Worm (Caenorhabditis elegans) whole organism, L4 larva: Measurements from ENCODE around the gene srz-13.

Source experiments
- ZK337.2 ChIP-seq: fragments of 200-800 bp; sonication (Bioruptor generic); IDR thresholded peaks from 2 replicates; pipeline ENCODE4 v1.3.6; 2022; ENCODE audit warnings: missing genetic modification reagents, missing genetic modification characterization, missing compliant biosample characterization
- nhr-237 ChIP-seq: sonication (generic microtip); optimal IDR thresholded peaks from 2 replicates; lab custom pipeline; 2017; ENCODE audit warnings: missing biosample characterization, missing genetic modification characterization
- nhr-48 ChIP-seq: sonication (generic microtip); optimal IDR thresholded peaks from 2 replicates; lab custom pipeline; 2016; ENCODE audit warnings: mild to moderate bottlenecking, missing genetic modification characterization, missing compliant biosample characterization
- saeg-2 ChIP-seq: fragments of 200-800 bp; sonication (Bioruptor generic); IDR thresholded peaks from 2 replicates; pipeline ENCODE4 v1.3.6; 2022; ENCODE audit warnings: missing genetic modification reagents, missing genetic modification characterization, missing compliant biosample characterization

DNA sequence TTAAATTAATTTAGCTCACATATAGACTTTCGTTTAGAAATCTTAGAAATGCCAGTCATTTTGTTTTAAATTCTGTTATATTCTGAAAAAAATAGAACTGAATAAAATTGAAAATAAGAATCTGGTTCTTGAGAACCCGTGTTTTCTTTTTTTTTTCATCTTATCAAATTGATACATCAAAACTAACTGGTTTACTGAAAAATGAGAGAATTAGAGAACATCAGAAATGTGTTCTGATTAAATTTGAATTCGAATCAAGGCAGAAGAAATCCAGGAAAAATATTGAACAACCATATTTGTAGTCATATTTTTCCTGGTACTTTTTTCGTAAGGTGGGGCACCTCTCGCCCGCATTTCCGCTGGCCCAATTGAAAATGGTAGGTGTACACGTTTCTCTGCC lies 36.3 kb downstream of the srz-13 start, which contains the start of gene F11A5.15:
- TF ChIP-seq saeg-2 (GFP tag; lab: Robert Waterston, UW) (no peak), nhr-237 (tag; lab: Kevin White, UChicago) (no peak), ZK337.2 (GFP tag; lab: Robert Waterston, UW) (no peak), nhr-48 (tag; lab: Kevin White, UChicago) (no peak)
